Fruit fly (Drosophila melanogaster) whole organism, wandering third instar larva: ENCODE measurements around the gene CG4332.

Source experiments
- Abd-B ChIP-seq: fragments of >200 bp; optimal IDR thresholded peaks from 2 replicates; lab custom pipeline; 2017; ENCODE audit warnings: missing biosample characterization, missing genetic modification characterization
- CG32264 ChIP-seq: fragments of 200-800 bp; sonication (Bioruptor generic); optimal IDR thresholded peaks from 2 replicates; lab custom pipeline; 2016; ENCODE audit warnings: missing biosample characterization, missing genetic modification characterization
- CG9705 ChIP-seq: fragments of 200-800 bp; sonication (Bioruptor generic); optimal IDR thresholded peaks from 2 replicates; lab custom pipeline; 2018; ENCODE audit warnings: missing biosample characterization, mild to moderate bottlenecking, missing genetic modification characterization
- CrebA ChIP-seq: fragments of 200-800 bp; sonication (Bioruptor generic); optimal IDR thresholded peaks from 2 replicates; lab custom pipeline; 2016; ENCODE audit warnings: missing biosample characterization, mild to moderate bottlenecking, missing genetic modification characterization, borderline replicate concordance
- Dfd ChIP-seq: fragments of >200 bp; optimal IDR thresholded peaks from 2 replicates; lab custom pipeline; 2017; ENCODE audit warnings: missing biosample characterization, missing genetic modification characterization
- Dif ChIP-seq: fragments of 200-275, 200-300 bp; sonication (Bioruptor generic); optimal IDR thresholded peaks from 2 replicates; lab custom pipeline; 2018; ENCODE audit warnings: missing biosample characterization, missing genetic modification characterization; ENCODE audit not compliant: partially characterized antibody
- GATAd ChIP-seq: sonication (Bioruptor generic); optimal IDR thresholded peaks from 2 replicates; lab custom pipeline; 2016; ENCODE audit warnings: missing biosample characterization, missing genetic modification characterization
- HLH106 ChIP-seq: fragments of 200-800 bp; optimal IDR thresholded peaks from 3 replicates; lab custom pipeline; 2019; ENCODE audit warnings: missing biosample characterization, mild to moderate bottlenecking, missing genetic modification characterization, moderate library complexity
- Hnf4 ChIP-seq: fragments of 200-800 bp; sonication (Bioruptor generic); optimal IDR thresholded peaks from 2 replicates; lab custom pipeline; 2016; ENCODE audit warnings: missing biosample characterization, mild to moderate bottlenecking, missing genetic modification characterization
- Hr78 ChIP-seq: fragments of >200 bp; optimal IDR thresholded peaks from 2 replicates; lab custom pipeline; 2017; ENCODE audit warnings: missing biosample characterization, missing genetic modification characterization
- Hr83 ChIP-seq: fragments of 200-300 bp; sonication (Bioruptor generic); optimal IDR thresholded peaks from 2 replicates; lab custom pipeline; 2016; ENCODE audit warnings: missing biosample characterization, mild to moderate bottlenecking, missing genetic modification characterization, moderate library complexity; ENCODE audit not compliant: poor library complexity, severe bottlenecking
- Jra ChIP-seq: sonication (Bioruptor generic); optimal IDR thresholded peaks from 2 replicates; lab custom pipeline; 2016; ENCODE audit warnings: missing biosample characterization, missing genetic modification characterization
- Mio ChIP-seq: sonication (Bioruptor generic); optimal IDR thresholded peaks from 2 replicates; lab custom pipeline; 2016; ENCODE audit warnings: missing biosample characterization, missing genetic modification characterization
- Myc ChIP-seq: fragments of >200 bp; optimal IDR thresholded peaks from 2 replicates; lab custom pipeline; 2017
- N ChIP-seq: fragments of >200 bp; optimal IDR thresholded peaks from 2 replicates; lab custom pipeline; 2018; ENCODE audit warnings: missing biosample characterization, missing external identifiers, missing genetic modification characterization
- OdsH ChIP-seq: fragments of 200-800 bp; sonication (Bioruptor generic); optimal IDR thresholded peaks from 2 replicates; lab custom pipeline; 2016; ENCODE audit warnings: missing biosample characterization, mild to moderate bottlenecking, missing genetic modification characterization
- Rel ChIP-seq, 2 experiments: fragments of 200-800 bp; sonication (Bioruptor generic) in 1 of 2; optimal IDR thresholded peaks; 2 replicates in 1 of 2; 3 replicates in 1 of 2; lab custom pipeline; 2016 to 2019; ENCODE audit warnings: mild to moderate bottlenecking in 2 of 2, missing biosample characterization in 2 of 2, missing genetic modification characterization in 2 of 2, moderate library complexity in 1 of 2
- Sp1 ChIP-seq: fragments of 200-800 bp; sonication (Bioruptor generic); optimal IDR thresholded peaks from 3 replicates; lab custom pipeline; 2019; ENCODE audit warnings: missing biosample characterization, mild to moderate bottlenecking, missing genetic modification characterization, moderate library complexity
- Vsx2 ChIP-seq: fragments of 200-300, 225-300 bp; sonication (Bioruptor generic); optimal IDR thresholded peaks from 2 replicates; lab custom pipeline; 2018; ENCODE audit warnings: missing biosample characterization, missing genetic modification characterization; ENCODE audit not compliant: partially characterized antibody
- br ChIP-seq: fragments of 200-800 bp; sonication (Bioruptor generic); optimal IDR thresholded peaks from 2 replicates; lab custom pipeline; 2016; ENCODE audit warnings: missing biosample characterization, missing genetic modification characterization
- brk ChIP-seq: fragments of 200-800 bp; sonication (Bioruptor generic); optimal IDR thresholded peaks from 2 replicates; lab custom pipeline; 2016; ENCODE audit warnings: missing biosample characterization, mild to moderate bottlenecking, missing genetic modification characterization
- dl ChIP-seq, 2 experiments: fragments of 175-275, 200-275 bp in 1 of 2; fragments of 200-275 bp in 1 of 2; sonication (Bioruptor generic); optimal IDR thresholded peaks; lab custom pipeline; 2018; ENCODE audit warnings: mild to moderate bottlenecking in 2 of 2, missing biosample characterization in 2 of 2, missing genetic modification characterization in 2 of 2, moderate library complexity in 2 of 2; ENCODE audit not compliant: partially characterized antibody in 2 of 2, insufficient read depth in 1 of 2
- dmrt93B ChIP-seq: fragments of 200-800 bp; sonication (Bioruptor generic); optimal IDR thresholded peaks from 2 replicates; lab custom pipeline; 2018; ENCODE audit warnings: missing biosample characterization, mild to moderate bottlenecking, missing genetic modification characterization
- dsf ChIP-seq: sonication (Bioruptor generic); optimal IDR thresholded peaks from 2 replicates; lab custom pipeline; 2016; ENCODE audit warnings: missing biosample characterization, missing genetic modification characterization, borderline replicate concordance
- ey ChIP-seq: fragments of 200-800 bp; sonication (Bioruptor generic); optimal IDR thresholded peaks from 2 replicates; lab custom pipeline; 2016; ENCODE audit warnings: missing biosample characterization, missing genetic modification characterization
- foxo ChIP-seq, 2 experiments: fragments of 200-800 bp; sonication (Bioruptor generic); optimal IDR thresholded peaks; 2 replicates in 1 of 2; 3 replicates in 1 of 2; lab custom pipeline; 2016 to 2017; ENCODE audit warnings: missing biosample characterization in 2 of 2, missing genetic modification characterization in 2 of 2
- fru ChIP-seq: fragments of 200-800 bp; sonication (Bioruptor generic); optimal IDR thresholded peaks from 3 replicates; lab custom pipeline; 2016; ENCODE audit warnings: missing biosample characterization, mild to moderate bottlenecking, missing genetic modification characterization
- h ChIP-seq: fragments of 200-800 bp; sonication (Bioruptor generic); optimal IDR thresholded peaks from 3 replicates; lab custom pipeline; 2016; ENCODE audit warnings: missing biosample characterization, mild to moderate bottlenecking, missing genetic modification characterization
- jim ChIP-seq: fragments of 175-275, 200-325 bp; sonication (Bioruptor generic); optimal IDR thresholded peaks from 2 replicates; lab custom pipeline; 2016; ENCODE audit warnings: missing biosample characterization, mild to moderate bottlenecking, missing genetic modification characterization
- lola ChIP-seq: fragments of >200 bp; optimal IDR thresholded peaks from 2 replicates; lab custom pipeline; 2017; ENCODE audit warnings: missing biosample characterization, missing genetic modification characterization
- pan ChIP-seq: fragments of >200 bp; optimal IDR thresholded peaks from 2 replicates; lab custom pipeline; 2017
- psq ChIP-seq: fragments of 200-800 bp; sonication (Bioruptor generic); optimal IDR thresholded peaks from 3 replicates; lab custom pipeline; 2017; ENCODE audit warnings: missing biosample characterization, mild to moderate bottlenecking, missing genetic modification characterization, moderate library complexity
- rgr ChIP-seq: fragments of 200-800 bp; sonication (Bioruptor generic); optimal IDR thresholded peaks from 3 replicates; lab custom pipeline; 2016; ENCODE audit warnings: missing biosample characterization, mild to moderate bottlenecking, missing genetic modification characterization
- sage ChIP-seq: fragments of 200-800 bp; sonication (Bioruptor generic); optimal IDR thresholded peaks from 2 replicates; lab custom pipeline; 2016; ENCODE audit warnings: missing biosample characterization, mild to moderate bottlenecking, missing genetic modification characterization
- sv ChIP-seq: fragments of 200-800 bp; sonication (Bioruptor generic); optimal IDR thresholded peaks from 3 replicates; lab custom pipeline; 2016; ENCODE audit warnings: missing biosample characterization, missing genetic modification characterization
- tai ChIP-seq: sonication (Bioruptor generic); optimal IDR thresholded peaks from 2 replicates; lab custom pipeline; 2016; ENCODE audit warnings: missing biosample characterization, missing genetic modification characterization
- usp ChIP-seq: fragments of >200 bp; optimal IDR thresholded peaks from 2 replicates; lab custom pipeline; 2017; ENCODE audit warnings: missing biosample characterization, missing genetic modification characterization
- woc ChIP-seq: sonication (Bioruptor generic); optimal IDR thresholded peaks from 2 replicates; lab custom pipeline; 2016; ENCODE audit warnings: missing biosample characterization, mild to moderate bottlenecking, missing genetic modification characterization

Gene CG4332

DNA sequence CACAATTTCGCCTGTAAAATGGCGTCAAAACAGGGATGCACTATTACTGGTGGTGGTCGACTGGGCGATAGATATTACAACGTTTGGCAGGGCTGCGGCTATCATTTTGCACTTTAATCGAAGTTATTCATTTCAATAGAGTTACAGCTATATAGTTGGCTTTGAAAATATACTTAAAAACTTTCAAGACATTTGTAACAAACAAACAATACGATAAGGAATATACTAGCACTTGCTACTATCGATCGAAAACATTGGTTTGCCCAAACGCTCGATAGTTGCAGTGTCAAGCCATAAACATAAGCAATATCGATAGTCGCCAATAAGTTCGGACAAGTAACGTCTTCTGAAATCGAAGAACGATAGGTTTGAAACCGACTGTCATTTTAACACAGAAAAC, 4.6 kb downstream of the CG4332 start, which contains the start of the genes Bap60 and CG12096:
Gene Bap60 (minus strand): TSS at position 28 of the 400 bp plus-strand sequence.
Gene CG12096 (plus strand): TSS at position 124 of the 400 bp plus-strand sequence.
- no peak for TF ChIP-seq Hnf4 (GFP tag; lab: Kevin White, UChicago)
- no peak for TF ChIP-seq tai (GFP tag; lab: Kevin White, UChicago)
- TF ChIP-seq sv (GFP tag; lab: Kevin White, UChicago): peak; percentile 20
- peak; percentile 87 for TF ChIP-seq HLH106 (tag; lab: Kevin White, UChicago)
- TF ChIP-seq Mio (GFP tag; lab: Kevin White, UChicago): no peak
- TF ChIP-seq usp (GFP tag; lab: Kevin White, UChicago): no peak
- TF ChIP-seq CG32264 (GFP tag; lab: Kevin White, UChicago): no peak
- peak; percentile 60 for TF ChIP-seq psq (GFP tag; lab: Kevin White, UChicago)
- TF ChIP-seq pan: no peak
- TF ChIP-seq lola (GFP tag; lab: Kevin White, UChicago): no peak
- TF ChIP-seq foxo (GFP tag; optimal IDR thresholded peaks at IDR 0.05; lab: Kevin White, UChicago): peak in 1 of 2 experiments; percentile 80
- TF ChIP-seq dl (GFP tag; optimal IDR thresholded peaks at IDR 0.05; lab: Kevin White, UChicago; ENCODE audit: insufficient read depth in 1 of 2, partially characterized antibody in 2 of 2): no peak
- no peak for TF ChIP-seq Rel (GFP tag; optimal IDR thresholded peaks at IDR 0.05; lab: Kevin White, UChicago)
- TF ChIP-seq Rel (tag; optimal IDR thresholded peaks at IDR 0.05; lab: Kevin White, UChicago): peak; percentile 40
- peak; percentile 80 for TF ChIP-seq CG9705 (GFP tag; lab: Kevin White, UChicago)
- no peak for TF ChIP-seq Abd-B
- TF ChIP-seq Hr78 (GFP tag; lab: Kevin White, UChicago): no peak
- peak; percentile 79 for TF ChIP-seq h (GFP tag; lab: Kevin White, UChicago)
- TF ChIP-seq Dif: no peak
- no peak for TF ChIP-seq sage (GFP tag; lab: Kevin White, UChicago)
- no peak for TF ChIP-seq Vsx2 (GFP tag; lab: Kevin White, UChicago)
- peak; percentile 80 for TF ChIP-seq ey (GFP tag; lab: Kevin White, UChicago)
- TF ChIP-seq Sp1: peak; percentile 75
- TF ChIP-seq rgr: peak; percentile 80
- no peak for TF ChIP-seq Hr83 (GFP tag; lab: Kevin White, UChicago)
- peak; percentile 81 for TF ChIP-seq br
- TF ChIP-seq dsf (GFP tag; lab: Kevin White, UChicago): no peak
- no peak for TF ChIP-seq N
- no peak for TF ChIP-seq Dfd (GFP tag; lab: Kevin White, UChicago)
- TF ChIP-seq CrebA (GFP tag; lab: Kevin White, UChicago): no peak
- TF ChIP-seq dmrt93B (GFP tag; lab: Kevin White, UChicago): peak; percentile 72
- no peak for TF ChIP-seq jim (GFP tag; lab: Kevin White, UChicago)
- no peak for TF ChIP-seq woc (GFP tag; lab: Kevin White, UChicago)
- TF ChIP-seq Myc: peak; percentile 58
- peak; percentile 79 for TF ChIP-seq Jra (GFP tag; lab: Kevin White, UChicago)
- peak; percentile 40 for TF ChIP-seq GATAd (GFP tag; lab: Kevin White, UChicago)
- TF ChIP-seq brk (GFP tag; lab: Kevin White, UChicago): no peak
- TF ChIP-seq OdsH (GFP tag; lab: Kevin White, UChicago): peak; percentile 62
- peak; percentile 83 for TF ChIP-seq fru

dm6 chrX:13172865-13173264, 18.0 kb downstream of the CG4332 start:
- TF ChIP-seq fru (no peak), Jra (GFP tag; lab: Kevin White, UChicago) (no peak), jim (GFP tag; lab: Kevin White, UChicago) (no peak), dmrt93B (GFP tag; lab: Kevin White, UChicago) (no peak), GATAd (GFP tag; lab: Kevin White, UChicago) (no peak), tai (GFP tag; lab: Kevin White, UChicago) (no peak), ey (GFP tag; lab: Kevin White, UChicago) (no peak), Hr78 (GFP tag; lab: Kevin White, UChicago) (no peak), Hnf4 (GFP tag; lab: Kevin White, UChicago) (no peak), OdsH (GFP tag; lab: Kevin White, UChicago) (no peak)
